Worm (Caenorhabditis elegans): Measurements from ENCODE around the gene sra-26.

Gene sra-26

ce11 chrII:6621886-6622285 is 29.7 kb downstream of the sra-26 start, which contains the start of gene F54H5.3:
Gene F54H5.3 (plus strand): TSS chrII:6622186.
- TF ChIP-seq him-1 (tag; optimal IDR thresholded peaks at IDR 0.05): no peak
- no peak for TF ChIP-seq W03F9.2 (tag; optimal IDR thresholded peaks at IDR 0.05)
- no peak for TF ChIP-seq dao-5 (tag; optimal IDR thresholded peaks at IDR 0.05)

DNA sequence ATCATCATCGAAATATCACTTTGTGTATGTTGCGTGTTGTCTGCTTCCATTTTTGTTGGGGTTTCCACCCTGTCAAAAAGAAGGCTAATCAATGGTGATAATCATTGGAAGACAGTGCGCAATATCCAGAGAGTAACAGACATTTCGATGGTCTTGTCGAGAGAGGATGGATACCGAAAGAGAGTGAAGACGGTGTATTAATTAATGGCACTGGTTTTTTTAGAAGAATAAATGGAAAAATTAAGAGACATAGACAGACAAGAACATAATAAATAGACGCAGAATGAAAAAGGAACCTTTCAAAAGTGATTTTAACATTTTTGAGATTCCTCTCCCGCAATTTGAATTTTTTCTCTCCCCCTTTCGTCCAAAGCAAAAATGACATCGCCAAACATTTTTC is 32.6 kb downstream of the sra-26 start:
- TF ChIP-seq W03F9.2 (tag; optimal IDR thresholded peaks at IDR 0.05) (no peak), dao-5 (tag; optimal IDR thresholded peaks at IDR 0.05) (no peak), him-1 (tag; optimal IDR thresholded peaks at IDR 0.05) (no peak)

DNA sequence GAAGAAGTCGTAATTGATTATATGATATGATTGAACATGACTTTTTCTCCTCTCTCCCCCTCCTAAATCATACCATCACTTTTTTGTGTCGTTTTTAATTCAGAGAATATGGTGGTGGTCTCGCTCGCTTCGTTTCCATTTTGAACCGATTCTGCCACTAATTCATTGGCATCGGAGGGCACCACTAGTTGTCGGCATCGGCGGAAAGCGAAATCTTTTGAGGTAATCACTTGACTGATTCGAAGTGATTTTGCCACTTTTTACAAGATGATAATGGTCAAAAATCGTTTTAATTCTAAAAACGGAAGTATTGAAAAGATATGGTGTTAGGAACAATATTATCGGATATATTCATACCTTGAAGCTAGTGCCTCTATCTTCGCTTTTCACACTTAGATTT is 34.8 kb downstream of the sra-26 start, which contains the start of gene klf-3:
Gene klf-3, plus strand, starts transcription at position 109 of the 400 bp plus-strand sequence.
- TF ChIP-seq W03F9.2 (tag; optimal IDR thresholded peaks at IDR 0.05) (no peak), dao-5 (tag; optimal IDR thresholded peaks at IDR 0.05) (no peak), him-1 (tag; optimal IDR thresholded peaks at IDR 0.05) (no peak)

DNA sequence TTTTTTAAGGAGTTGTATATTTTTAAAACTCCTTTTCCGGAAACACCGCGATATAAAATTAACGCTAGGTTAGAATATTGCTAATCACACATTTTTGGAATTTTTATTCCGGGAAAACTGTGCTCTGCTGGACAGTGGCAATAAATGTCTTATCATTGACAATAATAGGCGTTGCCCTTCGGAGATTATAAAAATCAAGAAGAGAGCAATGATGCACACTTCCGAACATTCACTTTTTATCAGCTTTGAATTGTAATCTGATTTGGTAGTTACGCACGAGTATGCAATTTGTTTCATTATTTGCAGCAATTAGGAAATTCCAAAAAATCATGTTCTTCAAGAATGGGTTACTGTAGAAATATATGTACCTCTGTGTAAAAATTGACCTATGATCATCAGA is 35.5 kb downstream of the sra-26 start:
- TF ChIP-seq W03F9.2 (tag; optimal IDR thresholded peaks at IDR 0.05) (no peak), dao-5 (tag; optimal IDR thresholded peaks at IDR 0.05) (no peak), him-1 (tag; optimal IDR thresholded peaks at IDR 0.05) (no peak)

ce11 chrII:6615232-6616029 is 36.2 kb downstream of the sra-26 start:
- TF ChIP-seq him-1 (tag; optimal IDR thresholded peaks at IDR 0.05) (no peak), dao-5 (tag; optimal IDR thresholded peaks at IDR 0.05) (no peak), W03F9.2 (tag; optimal IDR thresholded peaks at IDR 0.05) (no peak)

- TF ChIP-seq dao-5 (tag; optimal IDR thresholded peaks at IDR 0.05) (no peak), him-1 (tag; optimal IDR thresholded peaks at IDR 0.05) (no peak), W03F9.2 (tag; optimal IDR thresholded peaks at IDR 0.05) (no peak)
Measured at ce11 chrII:6614500-6614899, 37.1 kb downstream of the sra-26 start.

DNA sequence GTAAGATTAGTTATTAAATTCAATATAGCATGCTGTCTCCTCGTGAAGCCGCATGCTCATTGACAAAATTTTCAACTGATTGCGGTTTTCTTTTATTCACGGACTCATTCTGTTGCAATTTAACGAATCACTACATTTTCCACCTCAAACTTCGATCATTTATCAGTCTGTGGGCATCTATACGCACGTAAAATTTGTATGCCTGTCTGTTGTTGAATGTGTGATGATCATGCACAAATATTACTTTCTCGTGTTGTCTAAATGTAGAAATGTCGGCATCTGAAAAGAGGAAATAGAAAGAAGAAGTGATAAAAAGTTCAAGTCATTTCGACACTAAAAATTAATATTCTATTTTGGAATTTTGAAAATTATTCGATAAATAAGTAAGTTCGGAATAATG is 39.1 kb downstream of the sra-26 start:
- no peak for TF ChIP-seq dao-5 (tag; optimal IDR thresholded peaks at IDR 0.05)
- no peak for TF ChIP-seq W03F9.2 (tag; optimal IDR thresholded peaks at IDR 0.05)
- TF ChIP-seq him-1 (tag; optimal IDR thresholded peaks at IDR 0.05): no peak

- no peak for TF ChIP-seq him-1 (tag; optimal IDR thresholded peaks at IDR 0.05)
- TF ChIP-seq dao-5 (tag; optimal IDR thresholded peaks at IDR 0.05): no peak
- no peak for TF ChIP-seq W03F9.2 (tag; optimal IDR thresholded peaks at IDR 0.05)
Measured at ce11 chrII:6610262-6610661, 41.4 kb downstream of the sra-26 start.

ce11 chrII:6609315-6609842 is 42.2 kb downstream of the sra-26 start, which contains the start of gene epg-5:
Gene epg-5 (minus strand): TSS chrII:6609365.
- TF ChIP-seq him-1 (tag; optimal IDR thresholded peaks at IDR 0.05) (no peak), W03F9.2 (tag; optimal IDR thresholded peaks at IDR 0.05) (no peak), dao-5 (tag; optimal IDR thresholded peaks at IDR 0.05) (no peak)

DNA sequence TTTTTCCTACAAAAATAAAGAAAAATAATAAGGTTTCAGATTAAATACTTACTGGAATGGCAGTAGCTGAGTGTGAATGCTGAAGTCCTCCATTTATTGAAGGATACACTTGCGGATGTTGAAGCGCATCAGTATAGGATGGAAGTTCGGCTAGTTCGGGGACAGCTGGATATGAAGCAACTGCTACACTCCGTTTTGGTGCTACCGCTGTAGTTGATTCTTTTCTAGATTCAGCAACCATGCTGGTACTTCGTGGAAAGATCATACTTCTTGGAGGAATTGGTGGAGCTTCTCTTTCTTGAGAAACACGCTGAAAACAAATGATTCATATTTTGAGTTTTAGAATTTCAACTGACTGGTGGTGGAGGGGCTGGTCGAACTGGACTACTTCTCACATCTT is 43.0 kb downstream of the sra-26 start:
- TF ChIP-seq him-1 (tag; optimal IDR thresholded peaks at IDR 0.05) (no peak), W03F9.2 (tag; optimal IDR thresholded peaks at IDR 0.05) (no peak)

ce11 chrII:6600973-6601372 is 50.6 kb downstream of the sra-26 start, which contains the start of gene vps-33.2:
Gene vps-33.2 (plus strand): TSS chrII:6601216.
- no peak for TF ChIP-seq W03F9.2 (tag; optimal IDR thresholded peaks at IDR 0.05)
- no peak for TF ChIP-seq dao-5 (tag; optimal IDR thresholded peaks at IDR 0.05)
- no peak for TF ChIP-seq him-1 (tag; optimal IDR thresholded peaks at IDR 0.05)
